Fruit fly (Drosophila melanogaster) whole organism, prepupa: Measurements from ENCODE around the gene HDAC4.
A peak's percentile ranks its signal among the peaks of the same experiment; 100 is the strongest.

ENCODE experiments used
- CG10631 ChIP-seq: fragments of 200-800 bp; sonication (Bioruptor generic); optimal IDR thresholded peaks from 2 replicates; lab custom pipeline; 2016; ENCODE audit warnings: missing biosample characterization, missing genetic modification characterization
- CG10669 ChIP-seq: fragments of 200-800 bp; sonication (Bioruptor generic); optimal IDR thresholded peaks from 3 replicates; lab custom pipeline; 2018; ENCODE audit warnings: missing biosample characterization, mild to moderate bottlenecking, missing genetic modification characterization, moderate library complexity
- CG11294 ChIP-seq: fragments of 200-800 bp; sonication (Bioruptor generic); IDR thresholded peaks from 2 replicates; pipeline ENCODE4 v1.3.6; 2022; ENCODE audit warnings: missing biosample characterization, missing genetic modification characterization
- CG11902 ChIP-seq: fragments of 200-800 bp; sonication (Bioruptor generic); optimal IDR thresholded peaks from 3 replicates; lab custom pipeline; 2016; ENCODE audit warnings: missing biosample characterization, missing genetic modification characterization
- CG15336 ChIP-seq: fragments of 200-800 bp; sonication (Bioruptor generic); IDR thresholded peaks from 2 replicates; pipeline ENCODE4 v1.3.6; 2022; ENCODE audit warnings: missing biosample characterization, missing genetic modification characterization
- CG3032 ChIP-seq: fragments of 200-800 bp; optimal IDR thresholded peaks from 2 replicates; lab custom pipeline; 2019; ENCODE audit warnings: missing biosample characterization, mild to moderate bottlenecking, missing genetic modification characterization, moderate library complexity
- CG31627 ChIP-seq: fragments of 200-800 bp; sonication (Bioruptor generic); optimal IDR thresholded peaks from 3 replicates; lab custom pipeline; 2016; ENCODE audit warnings: missing biosample characterization, missing genetic modification characterization
- CG32006 ChIP-seq: fragments of 200-800 bp; sonication (Bioruptor generic); optimal IDR thresholded peaks from 3 replicates; lab custom pipeline; 2017; ENCODE audit warnings: missing biosample characterization, mild to moderate bottlenecking, missing genetic modification characterization
- CG34406 ChIP-seq: fragments of 200-800 bp; sonication (Bioruptor generic); optimal IDR thresholded peaks from 3 replicates; lab custom pipeline; 2016; ENCODE audit warnings: missing biosample characterization, missing genetic modification characterization
- CG3919 ChIP-seq: fragments of 200-800 bp; sonication (Bioruptor generic); optimal IDR thresholded peaks from 3 replicates; lab custom pipeline; 2016; ENCODE audit warnings: missing biosample characterization, missing genetic modification characterization
- CG4318 ChIP-seq: fragments of 200-800 bp; sonication (Bioruptor generic); optimal IDR thresholded peaks from 3 replicates; lab custom pipeline; 2017; ENCODE audit warnings: missing biosample characterization, mild to moderate bottlenecking, missing genetic modification characterization
- CG6163 ChIP-seq: fragments of 200-800 bp; sonication (Bioruptor generic); IDR thresholded peaks from 3 replicates; pipeline ENCODE4 v1.3.6; 2022; ENCODE audit warnings: missing biosample characterization, missing genetic modification characterization
- CG6276 ChIP-seq: fragments of 200-800 bp; sonication (Bioruptor generic); optimal IDR thresholded peaks from 2 replicates; lab custom pipeline; 2017; ENCODE audit warnings: missing biosample characterization, mild to moderate bottlenecking, missing genetic modification characterization
- CG6792 ChIP-seq: fragments of 200-800 bp; sonication (Bioruptor generic); optimal IDR thresholded peaks from 3 replicates; lab custom pipeline; 2016; ENCODE audit warnings: missing biosample characterization, missing genetic modification characterization
- CG6808 ChIP-seq: fragments of 200-800 bp; sonication (Bioruptor generic); optimal IDR thresholded peaks from 3 replicates; lab custom pipeline; 2017; ENCODE audit warnings: missing biosample characterization, missing genetic modification characterization, mild to moderate bottlenecking, moderate library complexity, missing genetic modification reagents
- CG6854 ChIP-seq: fragments of 200-800 bp; sonication (Bioruptor generic); optimal IDR thresholded peaks from 2 replicates; lab custom pipeline; 2017; ENCODE audit warnings: missing biosample characterization, mild to moderate bottlenecking, missing genetic modification characterization
- CG7368 ChIP-seq: fragments of 200-800 bp; sonication (Bioruptor generic); optimal IDR thresholded peaks from 3 replicates; lab custom pipeline; 2016; ENCODE audit warnings: missing biosample characterization, missing genetic modification characterization
- CG8119 ChIP-seq: fragments of 200-800 bp; sonication (Bioruptor generic); IDR thresholded peaks from 3 replicates; pipeline ENCODE4 v1.3.6; 2022; ENCODE audit warnings: missing biosample characterization, missing genetic modification characterization
- CG8319 ChIP-seq: fragments of 200-800 bp; sonication (Bioruptor generic); optimal IDR thresholded peaks from 3 replicates; lab custom pipeline; 2016; ENCODE audit warnings: missing biosample characterization, missing genetic modification characterization
- CG8632 ChIP-seq: fragments of 200-800 bp; sonication (Bioruptor generic); optimal IDR thresholded peaks from 3 replicates; lab custom pipeline; 2016; ENCODE audit warnings: missing biosample characterization, missing genetic modification characterization
- CG9139 ChIP-seq: fragments of 200-800 bp; sonication (Bioruptor generic); optimal IDR thresholded peaks from 3 replicates; lab custom pipeline; 2017; ENCODE audit warnings: missing biosample characterization, mild to moderate bottlenecking, missing genetic modification characterization
- Eip78C ChIP-seq: fragments of 200-800 bp; sonication (Bioruptor generic); peaks from one replicate; lab custom pipeline; 2016; ENCODE audit warnings: missing biosample characterization, missing genetic modification characterization
- Ets21C ChIP-seq: fragments of 200-800 bp; sonication (Bioruptor generic); optimal IDR thresholded peaks from 3 replicates; lab custom pipeline; 2016; ENCODE audit warnings: missing biosample characterization, missing genetic modification characterization
- Gug ChIP-seq: fragments of 200-800 bp; sonication (Bioruptor generic); IDR thresholded peaks from 2 replicates; pipeline ENCODE4 v1.3.6; 2022; ENCODE audit warnings: missing biosample characterization, missing genetic modification characterization
- Hr38 ChIP-seq: sonication (Bioruptor generic); optimal IDR thresholded peaks from 2 replicates; lab custom pipeline; 2016; ENCODE audit warnings: missing biosample characterization, missing genetic modification characterization
- Hr39 ChIP-seq: fragments of 200-800 bp; sonication (Bioruptor generic); optimal IDR thresholded peaks from 2 replicates; lab custom pipeline; 2016; ENCODE audit warnings: missing biosample characterization, missing genetic modification characterization
- Hr4 ChIP-seq: fragments of 200-800 bp; sonication (Bioruptor generic); optimal IDR thresholded peaks from 3 replicates; lab custom pipeline; 2016; ENCODE audit warnings: missing biosample characterization, missing genetic modification characterization
- Met ChIP-seq: fragments of 200-800 bp; sonication (Bioruptor generic); optimal IDR thresholded peaks from 3 replicates; lab custom pipeline; 2016; ENCODE audit warnings: missing biosample characterization, missing genetic modification characterization
- OdsH ChIP-seq: fragments of 200-800 bp; sonication (Bioruptor generic); optimal IDR thresholded peaks from 3 replicates; lab custom pipeline; 2016; ENCODE audit warnings: missing biosample characterization, missing genetic modification characterization
- Smox ChIP-seq: fragments of 200-800 bp; sonication (Bioruptor generic); optimal IDR thresholded peaks from 3 replicates; lab custom pipeline; 2016; ENCODE audit warnings: missing biosample characterization, missing genetic modification characterization
- Sox14 ChIP-seq: fragments of 200-800 bp; sonication (Bioruptor generic); optimal IDR thresholded peaks from 3 replicates; lab custom pipeline; 2016; ENCODE audit warnings: missing biosample characterization, missing genetic modification characterization
- Sox15 ChIP-seq: fragments of 200-800 bp; sonication (Bioruptor generic); optimal IDR thresholded peaks from 3 replicates; lab custom pipeline; 2016; ENCODE audit warnings: missing biosample characterization, missing genetic modification characterization
- achi ChIP-seq: fragments of 200-800 bp; sonication (Bioruptor generic); optimal IDR thresholded peaks from 3 replicates; lab custom pipeline; 2016; ENCODE audit warnings: missing biosample characterization, missing genetic modification characterization
- acj6 ChIP-seq: fragments of 200-800 bp; sonication (Bioruptor generic); optimal IDR thresholded peaks from 3 replicates; lab custom pipeline; 2016; ENCODE audit warnings: missing biosample characterization, missing genetic modification characterization
- cyc ChIP-seq: fragments of 200-800 bp; sonication (Bioruptor generic); optimal IDR thresholded peaks from 3 replicates; lab custom pipeline; 2016; ENCODE audit warnings: missing biosample characterization, missing genetic modification characterization
- dac ChIP-seq: fragments of 200-800 bp; sonication (Bioruptor generic); optimal IDR thresholded peaks from 2 replicates; lab custom pipeline; 2017; ENCODE audit warnings: missing biosample characterization, mild to moderate bottlenecking, missing genetic modification characterization
- dsx ChIP-seq: fragments of 200-800 bp; optimal IDR thresholded peaks from 3 replicates; lab custom pipeline; 2019; ENCODE audit warnings: missing biosample characterization, mild to moderate bottlenecking, missing genetic modification characterization, moderate library complexity; ENCODE audit not compliant: poor library complexity, severe bottlenecking
- eg ChIP-seq: fragments of 200-800 bp; sonication (Bioruptor generic); IDR thresholded peaks from 3 replicates; pipeline ENCODE4 v1.3.6; 2022; ENCODE audit warnings: missing biosample characterization, missing genetic modification characterization
- esn ChIP-seq: fragments of 200-800 bp; sonication (Bioruptor generic); optimal IDR thresholded peaks from 2 replicates; lab custom pipeline; 2016; ENCODE audit warnings: missing biosample characterization, mild to moderate bottlenecking, missing genetic modification characterization, moderate library complexity
- fd59A ChIP-seq: fragments of 200-800 bp; sonication (Bioruptor generic); optimal IDR thresholded peaks from 2 replicates; lab custom pipeline; 2017; ENCODE audit warnings: missing biosample characterization, mild to moderate bottlenecking, missing genetic modification characterization, missing genetic modification reagents
- fkh ChIP-seq: fragments of 200-800 bp; sonication (Bioruptor generic); optimal IDR thresholded peaks from 3 replicates; lab custom pipeline; 2017; ENCODE audit warnings: missing biosample characterization, mild to moderate bottlenecking, missing genetic modification characterization, moderate library complexity
- lz ChIP-seq: fragments of 200-800 bp; sonication (Bioruptor generic); optimal IDR thresholded peaks from 3 replicates; lab custom pipeline; 2016; ENCODE audit warnings: missing biosample characterization, missing genetic modification characterization
- net ChIP-seq: fragments of 200-800 bp; sonication (Bioruptor generic); optimal IDR thresholded peaks from 3 replicates; lab custom pipeline; 2016; ENCODE audit warnings: missing biosample characterization, missing genetic modification characterization
- pdm3 ChIP-seq: fragments of 200-800 bp; sonication (Bioruptor generic); optimal IDR thresholded peaks from 3 replicates; lab custom pipeline; 2016; ENCODE audit warnings: missing biosample characterization, missing genetic modification characterization
- spab ChIP-seq: fragments of 200-800 bp; sonication (Bioruptor generic); optimal IDR thresholded peaks from 2 replicates; lab custom pipeline; 2017; ENCODE audit warnings: missing biosample characterization, mild to moderate bottlenecking, missing genetic modification characterization, missing genetic modification reagents
- vri ChIP-seq: fragments of 200-800 bp; sonication (Bioruptor generic); optimal IDR thresholded peaks from 3 replicates; lab custom pipeline; 2016; ENCODE audit warnings: missing biosample characterization, mild to moderate bottlenecking, missing genetic modification characterization

HDAC4 gene

DNA sequence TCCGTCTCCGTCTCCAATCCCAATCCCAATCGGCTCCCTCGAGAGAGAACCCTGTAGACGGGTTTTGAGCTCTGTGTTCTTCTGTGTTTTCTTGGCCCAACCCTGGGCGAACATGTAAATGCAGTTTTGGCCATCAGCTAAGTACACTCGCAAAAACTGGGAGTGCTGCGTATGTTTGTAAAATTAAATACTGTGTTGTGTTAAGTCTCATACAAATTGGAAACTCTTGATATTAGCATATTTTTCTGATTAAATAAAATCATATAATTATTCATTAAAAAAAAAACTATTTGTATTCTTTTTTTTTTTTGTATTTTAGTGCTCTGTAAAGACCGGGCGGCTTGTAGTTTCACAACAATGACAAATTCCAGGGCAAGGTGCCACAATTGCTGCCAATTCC lies 39.7 kb downstream of the HDAC4 start (continued):
- TF ChIP-seq CG32006 (GFP tag; lab: Kevin White, UChicago) (peak; percentile 58), CG7368 (GFP tag; lab: Kevin White, UChicago) (peak; percentile 60), Hr4 (GFP tag; lab: Kevin White, UChicago) (peak; percentile 3), CG15336 (peak; percentile 81), CG6276 (GFP tag; lab: Kevin White, UChicago) (peak; percentile 15), cyc (GFP tag; lab: Kevin White, UChicago) (peak; percentile 41), dsx (GFP tag; lab: Kevin White, UChicago) (peak; percentile 21), Ets21C (GFP tag; lab: Kevin White, UChicago) (peak; percentile 30), Hr38 (GFP tag; lab: Kevin White, UChicago) (no peak), CG8119 (GFP tag; lab: Robert Waterston, UW) (peak; percentile 74), CG9139 (peak; percentile 28), CG34406 (GFP tag; lab: Kevin White, UChicago) (peak; percentile 64), dac (GFP tag; lab: Kevin White, UChicago) (no peak), CG3032 (tag; lab: Kevin White, UChicago) (peak; percentile 36), esn (peak; percentile 73), Met (GFP tag; lab: Kevin White, UChicago) (peak; percentile 69), lz (peak; percentile 52), CG3919 (GFP tag; lab: Kevin White, UChicago) (peak; percentile 74), CG8319 (GFP tag; lab: Kevin White, UChicago) (peak; percentile 25), fd59A (GFP tag; lab: Kevin White, UChicago) (peak; percentile 41), CG4318 (peak; percentile 24)

dm6 chrX:13244462-13244861 lies 41.0 kb downstream of the HDAC4 start:
- TF ChIP-seq CG4318 = peak; percentile 68
- peak; percentile 40 for TF ChIP-seq CG9139
- TF ChIP-seq Sox14 (GFP tag; lab: Kevin White, UChicago) = peak; percentile 82
- peak; percentile 88 for TF ChIP-seq CG6163
- TF ChIP-seq CG34406 (GFP tag; lab: Kevin White, UChicago) = peak; percentile 75
- peak; percentile 73 for TF ChIP-seq Hr4 (GFP tag; lab: Kevin White, UChicago)
- TF ChIP-seq Eip78C (GFP tag; lab: Kevin White, UChicago) = peak; percentile 95
- TF ChIP-seq pdm3 (GFP tag; lab: Kevin White, UChicago) = peak; percentile 85
- peak; percentile 51 for TF ChIP-seq dac (GFP tag; lab: Kevin White, UChicago)
- TF ChIP-seq CG10669 (GFP tag; lab: Kevin White, UChicago) = peak; percentile 80
- no peak for TF ChIP-seq fkh
- TF ChIP-seq eg = peak; percentile 75; the same call in 2 of the 3 replicates
- TF ChIP-seq CG11902 = peak; percentile 78
- peak; percentile 25; the same call in 1 of the 2 replicates for TF ChIP-seq CG11294 (GFP tag; lab: Robert Waterston, UW)
- TF ChIP-seq vri (GFP tag; lab: Kevin White, UChicago) = peak; percentile 52
- peak; percentile 42 for TF ChIP-seq CG8319 (GFP tag; lab: Kevin White, UChicago)
- peak; percentile 74 for TF ChIP-seq CG31627
- TF ChIP-seq Hr39 = peak; percentile 77
- peak; percentile 73 for TF ChIP-seq CG3032 (tag; lab: Kevin White, UChicago)
- peak; percentile 75 for TF ChIP-seq Smox (GFP tag; lab: Kevin White, UChicago)
- peak; percentile 76 for TF ChIP-seq CG32006 (GFP tag; lab: Kevin White, UChicago)
- peak; percentile 86 for TF ChIP-seq CG3919 (GFP tag; lab: Kevin White, UChicago)
- TF ChIP-seq Met (GFP tag; lab: Kevin White, UChicago) = peak; percentile 84
- TF ChIP-seq dsx (GFP tag; lab: Kevin White, UChicago) = peak; percentile 70
- peak; percentile 37 for TF ChIP-seq CG6276 (GFP tag; lab: Kevin White, UChicago)
- peak; percentile 83 for TF ChIP-seq net (GFP tag; lab: Kevin White, UChicago)
- TF ChIP-seq CG8632 (GFP tag; lab: Kevin White, UChicago) = peak; percentile 77
- peak; percentile 83 for TF ChIP-seq CG10631 (GFP tag; lab: Kevin White, UChicago)
- peak; percentile 83 for TF ChIP-seq esn
- TF ChIP-seq CG7368 (GFP tag; lab: Kevin White, UChicago) = peak; percentile 78
- peak; percentile 83 for TF ChIP-seq CG6792
- peak; percentile 83 for TF ChIP-seq OdsH (GFP tag; lab: Kevin White, UChicago)
- TF ChIP-seq Hr38 (GFP tag; lab: Kevin White, UChicago) = no peak
- peak; percentile 70 for TF ChIP-seq CG6808 (GFP tag; lab: Kevin White, UChicago)
- TF ChIP-seq spab (GFP tag; lab: Kevin White, UChicago) = peak; percentile 62
- TF ChIP-seq Sox15 (GFP tag; lab: Kevin White, UChicago) = peak; percentile 72
- TF ChIP-seq acj6 (GFP tag; lab: Kevin White, UChicago) = peak; percentile 85
- no peak for TF ChIP-seq CG6854 (GFP tag; lab: Kevin White, UChicago)
- peak; percentile 70 for TF ChIP-seq Ets21C (GFP tag; lab: Kevin White, UChicago)
- peak; percentile 75 for TF ChIP-seq achi (GFP tag; lab: Kevin White, UChicago)
- peak; percentile 59 for TF ChIP-seq Gug
- peak; percentile 77 for TF ChIP-seq CG8119 (GFP tag; lab: Robert Waterston, UW)
